Fruit fly (Drosophila melanogaster) whole organism, wandering third instar larva: ENCODE measurements around the gene CG32191.

Experiments
- Abd-B ChIP-seq: fragments of >200 bp; optimal IDR thresholded peaks from 2 replicates; lab custom pipeline; 2017; ENCODE audit warnings: missing biosample characterization, missing genetic modification characterization
- foxo ChIP-seq, 2 experiments: fragments of 200-800 bp; sonication (Bioruptor generic); optimal IDR thresholded peaks; 2 replicates in 1 of 2; 3 replicates in 1 of 2; lab custom pipeline; 2016 to 2017; ENCODE audit warnings: missing biosample characterization in 2 of 2, missing genetic modification characterization in 2 of 2
- lola ChIP-seq: fragments of >200 bp; optimal IDR thresholded peaks from 2 replicates; lab custom pipeline; 2017; ENCODE audit warnings: missing biosample characterization, missing genetic modification characterization
- tai ChIP-seq: sonication (Bioruptor generic); optimal IDR thresholded peaks from 2 replicates; lab custom pipeline; 2016; ENCODE audit warnings: missing biosample characterization, missing genetic modification characterization

dm6 chr3L:17763987-17764386 lies 45.0 kb downstream of the CG32191 start, which contains the start of the genes Adgf-A and Adgf-A2:
- no peak for TF ChIP-seq Abd-B
- TF ChIP-seq tai (GFP tag; lab: Kevin White, UChicago) = no peak
- TF ChIP-seq lola (GFP tag; lab: Kevin White, UChicago) = no peak
- no peak for TF ChIP-seq foxo (GFP tag; optimal IDR thresholded peaks at IDR 0.05; lab: Kevin White, UChicago)
